Worm (Caenorhabditis elegans): ENCODE measurements around the gene T09A5.15.
A peak's percentile ranks its signal among the peaks of the same experiment; 100 is the strongest.

Gene T09A5.15

DNA sequence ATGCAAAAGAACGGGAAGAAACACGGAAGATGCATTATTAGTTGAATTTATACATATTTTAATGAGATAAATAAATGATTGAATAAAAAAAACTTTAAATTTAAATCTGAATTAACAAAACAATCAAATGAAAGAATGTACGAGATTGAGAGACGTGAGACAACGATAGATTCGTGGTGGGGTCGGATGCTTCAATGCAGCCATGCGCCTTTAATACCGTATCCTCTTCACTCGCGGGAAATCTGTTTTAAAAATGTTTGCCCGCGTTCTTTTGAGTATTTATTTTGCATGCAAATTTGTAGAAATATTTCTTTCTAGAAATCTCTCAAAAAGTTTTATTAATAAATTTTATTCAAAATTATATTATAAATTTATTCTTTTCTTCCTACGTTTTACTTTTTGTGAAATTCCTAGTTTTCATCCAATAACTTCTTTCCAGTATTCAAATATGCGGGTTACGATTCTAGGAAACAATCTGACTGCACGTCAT, 22.7 kb downstream of the T09A5.15 start, which contains the start of gene perm-1:
perm-1 (plus strand) TSS at position 440 of the 490 bp plus-strand sequence.
- TF ChIP-seq pax-1 (tag; optimal IDR thresholded peaks at IDR 0.05): no peak
- no peak for TF ChIP-seq npax-4 (tag; optimal IDR thresholded peaks at IDR 0.05)

DNA sequence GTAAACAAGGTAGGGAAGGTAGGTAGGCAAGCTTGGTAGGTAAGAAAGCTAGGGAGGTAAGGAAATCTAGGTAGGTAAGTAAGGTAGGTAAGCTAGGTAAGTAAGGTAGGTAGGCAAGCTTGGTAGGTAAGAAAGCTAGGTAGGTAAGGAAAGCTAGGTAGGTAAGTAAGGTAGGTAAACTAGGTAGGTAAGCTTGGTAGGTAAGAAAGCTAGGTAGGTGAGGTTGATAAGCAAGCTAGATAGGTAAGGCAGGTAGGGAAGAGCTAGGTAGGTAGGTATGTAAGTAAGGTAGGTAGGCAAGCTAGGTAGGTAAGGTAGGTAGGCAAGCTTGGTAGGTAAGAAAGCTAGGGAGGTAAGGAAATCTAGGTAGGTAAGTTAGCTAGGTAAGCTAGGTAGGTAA, 25.4 kb downstream of the T09A5.15 start:
- TF ChIP-seq hlh-13 (GFP tag; optimal IDR thresholded peaks at IDR 0.05): peak; percentile 30

DNA sequence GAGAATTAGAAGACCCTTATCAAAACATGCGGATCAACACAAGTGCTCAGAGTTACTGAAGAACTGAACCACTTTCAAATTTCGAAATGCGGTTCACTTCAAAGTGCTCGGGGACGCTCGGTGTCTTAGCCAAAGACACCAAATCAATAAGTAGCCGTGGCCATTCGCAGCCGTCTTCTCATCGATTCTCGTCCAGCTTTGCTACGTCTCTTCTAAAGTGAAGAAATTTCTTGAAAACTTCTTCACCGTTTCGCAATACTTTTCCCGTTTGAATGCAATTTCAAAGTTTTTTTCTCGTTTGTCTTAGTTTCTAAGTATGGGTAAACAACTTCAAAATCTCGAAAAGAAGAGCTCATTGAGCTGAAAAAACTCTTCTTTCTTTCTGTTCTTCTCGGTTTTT, 27.1 kb downstream of the T09A5.15 start:
- TF ChIP-seq tbx-7 (tag; optimal IDR thresholded peaks at IDR 0.05) (no peak), ceh-48 (tag; optimal IDR thresholded peaks at IDR 0.05) (peak; percentile 92)

DNA sequence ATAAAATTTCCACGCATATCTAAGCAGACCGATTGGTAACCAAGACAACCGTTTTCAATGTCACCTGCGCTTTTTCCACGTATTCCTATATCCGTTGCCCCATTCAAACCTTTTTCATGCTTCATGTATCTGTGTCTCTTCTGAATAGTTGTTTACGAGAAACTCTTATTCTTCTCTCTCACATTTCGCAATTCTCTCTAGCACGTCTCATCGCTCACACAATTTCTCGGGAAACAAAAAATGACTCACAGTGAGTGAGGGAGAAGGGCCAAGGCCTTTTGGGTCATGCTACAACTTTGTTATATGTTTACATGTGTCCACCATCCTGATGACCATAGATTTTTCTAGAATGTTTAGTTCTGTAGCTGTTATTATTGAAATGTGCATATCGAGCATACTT, 29.5 kb downstream of the T09A5.15 start:
- TF ChIP-seq fax-1 (tag; optimal IDR thresholded peaks at IDR 0.05) (no peak), ttx-3 (tag; optimal IDR thresholded peaks at IDR 0.05) (no peak), ceh-48 (tag; optimal IDR thresholded peaks at IDR 0.05) (no peak), unc-42 (tag; optimal IDR thresholded peaks at IDR 0.05) (peak; percentile 16), rnt-1 (tag; optimal IDR thresholded peaks at IDR 0.05) (no peak), sdc-2 (tag; optimal IDR thresholded peaks at IDR 0.05) (no peak), unc-55 (GFP tag; optimal IDR thresholded peaks at IDR 0.05) (peak; percentile 19), F13H6.1 (tag; optimal IDR thresholded peaks at IDR 0.05) (no peak), sox-2 (GFP tag; IDR thresholded peaks at IDR 0.05) (no peak), dmd-4 (tag; optimal IDR thresholded peaks at IDR 0.05; ENCODE audit: borderline replicate concordance) (no peak), madf-2 (tag; optimal IDR thresholded peaks at IDR 0.05) (no peak)

DNA sequence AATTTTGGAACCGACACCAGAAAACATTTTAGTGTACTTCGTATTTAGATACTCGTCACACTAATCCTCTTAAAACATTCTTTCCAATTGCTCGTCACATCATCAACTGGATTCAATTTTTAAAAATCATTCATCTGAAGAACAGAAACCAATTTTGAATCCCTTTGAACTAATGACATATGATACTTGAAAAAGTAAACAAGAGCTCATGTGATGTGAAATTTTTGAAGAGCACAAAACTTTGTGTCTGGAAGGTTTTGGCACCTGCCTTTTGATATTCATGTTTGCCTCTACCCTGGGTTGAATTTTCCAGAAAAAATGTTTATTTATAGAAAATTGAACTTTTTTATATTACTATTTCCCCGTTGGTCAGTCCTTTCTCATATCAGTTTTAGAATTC, 31.0 kb downstream of the T09A5.15 start:
- no peak for TF ChIP-seq ahr-1 (tag; optimal IDR thresholded peaks at IDR 0.05)
- no peak for TF ChIP-seq tbx-7 (tag; optimal IDR thresholded peaks at IDR 0.05)
- no peak for TF ChIP-seq pros-1 (tag; optimal IDR thresholded peaks at IDR 0.05)
- no peak for TF ChIP-seq ceh-34 (tag; optimal IDR thresholded peaks at IDR 0.05)
- TF ChIP-seq ceh-45 (GFP tag; IDR thresholded peaks at IDR 0.05): no peak

DNA sequence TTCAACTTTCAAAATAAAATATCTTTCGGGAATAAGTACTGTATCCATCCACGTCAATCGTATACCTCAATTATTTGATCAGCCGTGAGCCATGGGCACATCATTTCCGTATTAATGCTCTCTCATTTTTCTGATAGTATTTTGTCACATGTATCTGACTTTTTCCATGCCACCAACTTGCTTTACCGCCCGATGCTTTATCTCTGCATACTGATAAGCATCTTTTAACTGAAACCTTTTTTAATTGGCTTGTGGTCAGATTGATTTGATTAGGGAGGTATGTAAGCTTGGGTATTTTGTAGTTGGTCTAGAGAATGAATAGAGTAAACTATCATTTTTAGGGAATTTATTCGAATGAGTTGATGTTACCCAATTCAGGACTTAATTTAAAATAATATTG, 31.6 kb downstream of the T09A5.15 start:
- no peak for TF ChIP-seq unc-86 (tag; optimal IDR thresholded peaks at IDR 0.05)
- TF ChIP-seq ceh-9 (tag; optimal IDR thresholded peaks at IDR 0.05): no peak

DNA sequence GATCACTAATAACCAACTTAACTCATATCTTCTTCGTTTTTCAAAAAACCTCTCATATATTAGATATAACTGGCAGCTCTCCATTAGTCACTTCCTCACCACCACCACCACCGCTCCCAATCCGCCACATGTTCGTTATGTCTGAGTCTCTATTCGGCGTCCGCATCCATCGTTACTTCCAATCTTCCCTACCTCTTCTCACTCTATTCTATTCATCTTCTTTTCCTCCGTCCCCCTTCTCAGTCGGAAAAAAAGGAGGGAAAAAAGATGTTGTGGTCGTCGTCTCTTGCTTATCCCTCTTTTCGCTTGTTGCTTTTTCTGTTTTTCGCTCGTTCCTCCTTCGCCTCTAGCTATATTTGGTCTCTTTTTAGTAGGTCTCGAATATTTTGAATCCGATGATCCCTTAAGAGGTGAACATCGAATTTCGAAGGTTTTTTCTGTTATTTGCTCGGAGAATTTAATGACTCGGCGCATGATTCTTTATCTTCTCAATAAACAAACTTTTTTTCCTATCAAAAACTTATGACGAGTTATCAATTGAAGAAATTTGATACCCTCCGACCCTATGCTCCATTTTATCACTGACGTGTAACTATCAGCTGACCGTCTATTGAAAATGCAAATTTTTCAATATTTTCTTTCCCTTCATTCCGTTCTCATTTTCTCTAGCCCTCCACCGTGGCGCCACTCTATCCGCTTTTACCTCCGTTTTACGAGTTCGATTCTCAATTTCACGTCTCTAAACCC, 34.3 kb downstream of the T09A5.15 start:
- TF ChIP-seq fax-1 (tag; optimal IDR thresholded peaks at IDR 0.05) (no peak), elt-2 (tag; optimal IDR thresholded peaks at IDR 0.05) (peak; percentile 50), C08G9.2 (tag; optimal IDR thresholded peaks at IDR 0.05) (peak; percentile 23), fkh-6 (tag; optimal IDR thresholded peaks at IDR 0.05) (no peak), unc-42 (tag; optimal IDR thresholded peaks at IDR 0.05) (peak; percentile 42), sox-4 (tag; optimal IDR thresholded peaks at IDR 0.05) (no peak), nhr-232 (tag; optimal IDR thresholded peaks at IDR 0.05) (no peak), ceh-48 (tag; optimal IDR thresholded peaks at IDR 0.05) (no peak), ceh-24 (tag; optimal IDR thresholded peaks at IDR 0.05) (no peak), fkh-10 (GFP tag; optimal IDR thresholded peaks at IDR 0.05) (no peak), odd-2 (tag; optimal IDR thresholded peaks at IDR 0.05) (no peak), tbx-2 (tag; optimal IDR thresholded peaks at IDR 0.05) (peak; percentile 47), tbx-7 (tag; optimal IDR thresholded peaks at IDR 0.05) (no peak), ceh-31 (tag; optimal IDR thresholded peaks at IDR 0.05) (peak; percentile 57), elt-4 (tag; optimal IDR thresholded peaks at IDR 0.05) (no peak), pqm-1 (tag; optimal IDR thresholded peaks at IDR 0.05) (no peak), ceh-22 (tag; optimal IDR thresholded peaks at IDR 0.05) (no peak), ceh-14 (tag; optimal IDR thresholded peaks at IDR 0.05) (peak; percentile 1), nfya-1 (tag; optimal IDR thresholded peaks at IDR 0.05) (peak; percentile 21), ama-1 (optimal IDR thresholded peaks at IDR 0.05) (no peak), hlh-15 (tag; optimal IDR thresholded peaks at IDR 0.05) (no peak), rnt-1 (tag; optimal IDR thresholded peaks at IDR 0.05) (peak; percentile 17), hlh-8 (tag; optimal IDR thresholded peaks at IDR 0.05) (no peak), pros-1 (tag; optimal IDR thresholded peaks at IDR 0.05) (peak; percentile 55), ceh-18 (tag; optimal IDR thresholded peaks at IDR 0.05) (peak; percentile 38), sdc-2 (tag; optimal IDR thresholded peaks at IDR 0.05) (no peak)

Measured in whole organism, late embryonic.